Fruit fly (Drosophila melanogaster) whole organism, wandering third instar larva: ENCODE data around the gene SLIRP2.
A peak's percentile ranks its signal among the peaks of the same experiment; 100 is the strongest.

Experiments used
- Abd-B ChIP-seq: fragments of >200 bp; optimal IDR thresholded peaks from 2 replicates; lab custom pipeline; 2017; ENCODE audit warnings: missing biosample characterization, missing genetic modification characterization
- CG32264 ChIP-seq: fragments of 200-800 bp; sonication (Bioruptor generic); optimal IDR thresholded peaks from 2 replicates; lab custom pipeline; 2016; ENCODE audit warnings: missing biosample characterization, missing genetic modification characterization
- CG9705 ChIP-seq: fragments of 200-800 bp; sonication (Bioruptor generic); optimal IDR thresholded peaks from 2 replicates; lab custom pipeline; 2018; ENCODE audit warnings: missing biosample characterization, mild to moderate bottlenecking, missing genetic modification characterization
- CrebA ChIP-seq: fragments of 200-800 bp; sonication (Bioruptor generic); optimal IDR thresholded peaks from 2 replicates; lab custom pipeline; 2016; ENCODE audit warnings: missing biosample characterization, mild to moderate bottlenecking, missing genetic modification characterization, borderline replicate concordance
- Dfd ChIP-seq: fragments of >200 bp; optimal IDR thresholded peaks from 2 replicates; lab custom pipeline; 2017; ENCODE audit warnings: missing biosample characterization, missing genetic modification characterization
- Dif ChIP-seq: fragments of 200-275, 200-300 bp; sonication (Bioruptor generic); optimal IDR thresholded peaks from 2 replicates; lab custom pipeline; 2018; ENCODE audit warnings: missing biosample characterization, missing genetic modification characterization; ENCODE audit not compliant: partially characterized antibody
- GATAd ChIP-seq: sonication (Bioruptor generic); optimal IDR thresholded peaks from 2 replicates; lab custom pipeline; 2016; ENCODE audit warnings: missing biosample characterization, missing genetic modification characterization
- HLH106 ChIP-seq: fragments of 200-800 bp; optimal IDR thresholded peaks from 3 replicates; lab custom pipeline; 2019; ENCODE audit warnings: missing biosample characterization, mild to moderate bottlenecking, missing genetic modification characterization, moderate library complexity
- Hnf4 ChIP-seq: fragments of 200-800 bp; sonication (Bioruptor generic); optimal IDR thresholded peaks from 2 replicates; lab custom pipeline; 2016; ENCODE audit warnings: missing biosample characterization, mild to moderate bottlenecking, missing genetic modification characterization
- Hr78 ChIP-seq: fragments of >200 bp; optimal IDR thresholded peaks from 2 replicates; lab custom pipeline; 2017; ENCODE audit warnings: missing biosample characterization, missing genetic modification characterization
- Hr83 ChIP-seq: fragments of 200-300 bp; sonication (Bioruptor generic); optimal IDR thresholded peaks from 2 replicates; lab custom pipeline; 2016; ENCODE audit warnings: missing biosample characterization, mild to moderate bottlenecking, missing genetic modification characterization, moderate library complexity; ENCODE audit not compliant: poor library complexity, severe bottlenecking
- Jra ChIP-seq: sonication (Bioruptor generic); optimal IDR thresholded peaks from 2 replicates; lab custom pipeline; 2016; ENCODE audit warnings: missing biosample characterization, missing genetic modification characterization
- Mio ChIP-seq: sonication (Bioruptor generic); optimal IDR thresholded peaks from 2 replicates; lab custom pipeline; 2016; ENCODE audit warnings: missing biosample characterization, missing genetic modification characterization
- Myc ChIP-seq: fragments of >200 bp; optimal IDR thresholded peaks from 2 replicates; lab custom pipeline; 2017
- N ChIP-seq: fragments of >200 bp; optimal IDR thresholded peaks from 2 replicates; lab custom pipeline; 2018; ENCODE audit warnings: missing biosample characterization, missing external identifiers, missing genetic modification characterization
- OdsH ChIP-seq: fragments of 200-800 bp; sonication (Bioruptor generic); optimal IDR thresholded peaks from 2 replicates; lab custom pipeline; 2016; ENCODE audit warnings: missing biosample characterization, mild to moderate bottlenecking, missing genetic modification characterization
- Rel ChIP-seq, 2 experiments: fragments of 200-800 bp; sonication (Bioruptor generic) in 1 of 2; optimal IDR thresholded peaks; 2 replicates in 1 of 2; 3 replicates in 1 of 2; lab custom pipeline; 2016 to 2019; ENCODE audit warnings: mild to moderate bottlenecking in 2 of 2, missing biosample characterization in 2 of 2, missing genetic modification characterization in 2 of 2, moderate library complexity in 1 of 2
- Sp1 ChIP-seq: fragments of 200-800 bp; sonication (Bioruptor generic); optimal IDR thresholded peaks from 3 replicates; lab custom pipeline; 2019; ENCODE audit warnings: missing biosample characterization, mild to moderate bottlenecking, missing genetic modification characterization, moderate library complexity
- Vsx2 ChIP-seq: fragments of 200-300, 225-300 bp; sonication (Bioruptor generic); optimal IDR thresholded peaks from 2 replicates; lab custom pipeline; 2018; ENCODE audit warnings: missing biosample characterization, missing genetic modification characterization; ENCODE audit not compliant: partially characterized antibody
- br ChIP-seq: fragments of 200-800 bp; sonication (Bioruptor generic); optimal IDR thresholded peaks from 2 replicates; lab custom pipeline; 2016; ENCODE audit warnings: missing biosample characterization, missing genetic modification characterization
- brk ChIP-seq: fragments of 200-800 bp; sonication (Bioruptor generic); optimal IDR thresholded peaks from 2 replicates; lab custom pipeline; 2016; ENCODE audit warnings: missing biosample characterization, mild to moderate bottlenecking, missing genetic modification characterization
- dl ChIP-seq, 2 experiments: fragments of 175-275, 200-275 bp in 1 of 2; fragments of 200-275 bp in 1 of 2; sonication (Bioruptor generic); optimal IDR thresholded peaks; lab custom pipeline; 2018; ENCODE audit warnings: mild to moderate bottlenecking in 2 of 2, missing biosample characterization in 2 of 2, missing genetic modification characterization in 2 of 2, moderate library complexity in 2 of 2; ENCODE audit not compliant: partially characterized antibody in 2 of 2, insufficient read depth in 1 of 2
- dmrt93B ChIP-seq: fragments of 200-800 bp; sonication (Bioruptor generic); optimal IDR thresholded peaks from 2 replicates; lab custom pipeline; 2018; ENCODE audit warnings: missing biosample characterization, mild to moderate bottlenecking, missing genetic modification characterization
- dsf ChIP-seq: sonication (Bioruptor generic); optimal IDR thresholded peaks from 2 replicates; lab custom pipeline; 2016; ENCODE audit warnings: missing biosample characterization, missing genetic modification characterization, borderline replicate concordance
- ey ChIP-seq: fragments of 200-800 bp; sonication (Bioruptor generic); optimal IDR thresholded peaks from 2 replicates; lab custom pipeline; 2016; ENCODE audit warnings: missing biosample characterization, missing genetic modification characterization
- foxo ChIP-seq, 2 experiments: fragments of 200-800 bp; sonication (Bioruptor generic); optimal IDR thresholded peaks; 2 replicates in 1 of 2; 3 replicates in 1 of 2; lab custom pipeline; 2016 to 2017; ENCODE audit warnings: missing biosample characterization in 2 of 2, missing genetic modification characterization in 2 of 2
- fru ChIP-seq: fragments of 200-800 bp; sonication (Bioruptor generic); optimal IDR thresholded peaks from 3 replicates; lab custom pipeline; 2016; ENCODE audit warnings: missing biosample characterization, mild to moderate bottlenecking, missing genetic modification characterization
- h ChIP-seq: fragments of 200-800 bp; sonication (Bioruptor generic); optimal IDR thresholded peaks from 3 replicates; lab custom pipeline; 2016; ENCODE audit warnings: missing biosample characterization, mild to moderate bottlenecking, missing genetic modification characterization
- jim ChIP-seq: fragments of 175-275, 200-325 bp; sonication (Bioruptor generic); optimal IDR thresholded peaks from 2 replicates; lab custom pipeline; 2016; ENCODE audit warnings: missing biosample characterization, mild to moderate bottlenecking, missing genetic modification characterization
- lola ChIP-seq: fragments of >200 bp; optimal IDR thresholded peaks from 2 replicates; lab custom pipeline; 2017; ENCODE audit warnings: missing biosample characterization, missing genetic modification characterization
- pan ChIP-seq: fragments of >200 bp; optimal IDR thresholded peaks from 2 replicates; lab custom pipeline; 2017
- psq ChIP-seq: fragments of 200-800 bp; sonication (Bioruptor generic); optimal IDR thresholded peaks from 3 replicates; lab custom pipeline; 2017; ENCODE audit warnings: missing biosample characterization, mild to moderate bottlenecking, missing genetic modification characterization, moderate library complexity
- rgr ChIP-seq: fragments of 200-800 bp; sonication (Bioruptor generic); optimal IDR thresholded peaks from 3 replicates; lab custom pipeline; 2016; ENCODE audit warnings: missing biosample characterization, mild to moderate bottlenecking, missing genetic modification characterization
- sage ChIP-seq: fragments of 200-800 bp; sonication (Bioruptor generic); optimal IDR thresholded peaks from 2 replicates; lab custom pipeline; 2016; ENCODE audit warnings: missing biosample characterization, mild to moderate bottlenecking, missing genetic modification characterization
- sv ChIP-seq: fragments of 200-800 bp; sonication (Bioruptor generic); optimal IDR thresholded peaks from 3 replicates; lab custom pipeline; 2016; ENCODE audit warnings: missing biosample characterization, missing genetic modification characterization
- tai ChIP-seq: sonication (Bioruptor generic); optimal IDR thresholded peaks from 2 replicates; lab custom pipeline; 2016; ENCODE audit warnings: missing biosample characterization, missing genetic modification characterization
- usp ChIP-seq: fragments of >200 bp; optimal IDR thresholded peaks from 2 replicates; lab custom pipeline; 2017; ENCODE audit warnings: missing biosample characterization, missing genetic modification characterization
- woc ChIP-seq: sonication (Bioruptor generic); optimal IDR thresholded peaks from 2 replicates; lab custom pipeline; 2016; ENCODE audit warnings: missing biosample characterization, mild to moderate bottlenecking, missing genetic modification characterization

Gene SLIRP2

dm6 chr3R:8645580-8646220, 5.2 kb upstream of the SLIRP2 start, which contains the start of gene Cyp313b1:
Gene Cyp313b1 (minus strand): TSS chr3R:8645650.
- TF ChIP-seq tai (no peak), h (GFP tag; lab: Kevin White, UChicago) (peak; percentile 24)

- peak; percentile 88 for TF ChIP-seq rgr
- TF ChIP-seq foxo (GFP tag; optimal IDR thresholded peaks at IDR 0.05; lab: Kevin White, UChicago): peak in 1 of 2 experiments; percentile 89
- TF ChIP-seq sv: peak; percentile 64
- TF ChIP-seq Jra: peak; percentile 93
- TF ChIP-seq CG9705 (GFP tag; lab: Kevin White, UChicago): peak; percentile 61
- no peak for TF ChIP-seq pan (lab: Kevin White, UChicago)
- peak; percentile 70 for TF ChIP-seq GATAd (GFP tag; lab: Kevin White, UChicago)
- no peak for TF ChIP-seq dl (GFP tag; optimal IDR thresholded peaks at IDR 0.05; lab: Kevin White, UChicago; ENCODE audit: insufficient read depth in 1 of 2, partially characterized antibody in 2 of 2)
- no peak for TF ChIP-seq Hr78 (GFP tag; lab: Kevin White, UChicago)
- TF ChIP-seq N (GFP tag; lab: Kevin White, UChicago): no peak
- peak; percentile 84 for TF ChIP-seq Hr83 (GFP tag; lab: Kevin White, UChicago)
- TF ChIP-seq brk (GFP tag; lab: Kevin White, UChicago): peak; percentile 75
- TF ChIP-seq Abd-B (GFP tag; lab: Kevin White, UChicago): no peak
- peak; percentile 87 for TF ChIP-seq Hnf4 (GFP tag; lab: Kevin White, UChicago)
- TF ChIP-seq br (GFP tag; lab: Kevin White, UChicago): peak; percentile 83
- peak; percentile 80 for TF ChIP-seq OdsH (GFP tag; lab: Kevin White, UChicago)
- peak; percentile 34 for TF ChIP-seq dmrt93B (GFP tag; lab: Kevin White, UChicago)
- no peak for TF ChIP-seq Dfd (GFP tag; lab: Kevin White, UChicago)
- TF ChIP-seq h (GFP tag; lab: Kevin White, UChicago): peak; percentile 91
- peak; percentile 15 for TF ChIP-seq CG32264 (GFP tag; lab: Kevin White, UChicago)
- TF ChIP-seq Vsx2: no peak
- no peak for TF ChIP-seq Dif (GFP tag; lab: Kevin White, UChicago)
- peak; percentile 47 for TF ChIP-seq Mio (GFP tag; lab: Kevin White, UChicago)
- TF ChIP-seq Myc: no peak
- TF ChIP-seq tai: no peak
- peak; percentile 83 for TF ChIP-seq woc
- TF ChIP-seq Rel (GFP tag; optimal IDR thresholded peaks at IDR 0.05; lab: Kevin White, UChicago): no peak
- peak; percentile 7 for TF ChIP-seq Rel (tag; optimal IDR thresholded peaks at IDR 0.05; lab: Kevin White, UChicago)
- no peak for TF ChIP-seq usp (GFP tag; lab: Kevin White, UChicago)
- TF ChIP-seq Sp1: peak; percentile 57
- TF ChIP-seq psq (GFP tag; lab: Kevin White, UChicago): peak; percentile 75
- peak; percentile 65 for TF ChIP-seq HLH106 (tag; lab: Kevin White, UChicago)
- no peak for TF ChIP-seq lola (GFP tag; lab: Kevin White, UChicago)
- TF ChIP-seq jim (GFP tag; lab: Kevin White, UChicago): peak; percentile 75
- no peak for TF ChIP-seq CrebA (GFP tag; lab: Kevin White, UChicago)
- peak; percentile 33 for TF ChIP-seq sage
- peak; percentile 40 for TF ChIP-seq dsf
- peak; percentile 86 for TF ChIP-seq ey
- peak; percentile 83 for TF ChIP-seq fru (GFP tag; lab: Kevin White, UChicago)
- TF ChIP-seq, all 38 proteins: peak for 25
Measured at dm6 chr3R:8652731-8653130, 1.8 kb downstream of the SLIRP2 start, which contains the start of the genes Sys1 and Dhod. Gene Sys1 (plus strand): TSS chr3R:8652821. Gene Dhod (minus strand): TSS chr3R:8652916.

DNA sequence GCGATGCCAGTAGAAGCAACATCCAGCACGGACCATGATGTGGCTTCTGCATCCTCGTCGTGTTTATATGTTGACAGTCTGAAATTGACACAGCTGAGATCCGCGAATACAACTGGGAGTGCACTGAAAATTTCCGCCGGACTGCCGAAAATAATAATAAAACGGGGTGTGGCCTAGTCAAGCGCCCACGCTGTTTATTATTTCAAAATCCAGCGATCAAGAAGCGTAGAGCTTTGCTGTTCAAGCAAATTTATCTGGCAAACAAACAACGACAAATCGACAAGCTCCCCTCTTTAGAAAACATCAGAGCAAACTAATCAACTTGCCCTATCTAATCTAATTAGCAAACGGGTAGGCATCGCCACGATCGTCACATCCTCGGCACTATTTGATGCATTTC, 3.2 kb downstream of the SLIRP2 start:
- TF ChIP-seq lola (GFP tag; lab: Kevin White, UChicago) (no peak), Hr78 (GFP tag; lab: Kevin White, UChicago) (no peak), Vsx2 (no peak), Hr83 (GFP tag; lab: Kevin White, UChicago) (peak; percentile 89), usp (GFP tag; lab: Kevin White, UChicago) (no peak), tai (no peak), psq (GFP tag; lab: Kevin White, UChicago) (no peak), rgr (no peak), Mio (GFP tag; lab: Kevin White, UChicago) (no peak), GATAd (GFP tag; lab: Kevin White, UChicago) (no peak), foxo (GFP tag; optimal IDR thresholded peaks at IDR 0.05; lab: Kevin White, UChicago) (peak in 1 of 2 experiments; percentile 14), N (GFP tag; lab: Kevin White, UChicago) (no peak), jim (GFP tag; lab: Kevin White, UChicago) (no peak), fru (GFP tag; lab: Kevin White, UChicago) (no peak), dmrt93B (GFP tag; lab: Kevin White, UChicago) (no peak), Dif (GFP tag; lab: Kevin White, UChicago) (no peak), h (GFP tag; lab: Kevin White, UChicago) (peak; percentile 55), dl (GFP tag; optimal IDR thresholded peaks at IDR 0.05; lab: Kevin White, UChicago; ENCODE audit: insufficient read depth in 1 of 2, partially characterized antibody in 2 of 2) (no peak), br (GFP tag; lab: Kevin White, UChicago) (peak; percentile 25), Sp1 (no peak), Dfd (GFP tag; lab: Kevin White, UChicago) (no peak), Rel (GFP tag; optimal IDR thresholded peaks at IDR 0.05; lab: Kevin White, UChicago) (no peak), Rel (tag; optimal IDR thresholded peaks at IDR 0.05; lab: Kevin White, UChicago) (no peak), pan (lab: Kevin White, UChicago) (no peak)
